Fruit fly (Drosophila melanogaster) whole organism, embryonic: ENCODE data around the gene CG6843.

ENCODE experiments used
- CG12769 ChIP-seq: fragments of 200-800 bp; sonication (Bioruptor generic); optimal IDR thresholded peaks from 2 replicates; lab custom pipeline; 2019; ENCODE audit warnings: missing biosample characterization, mild to moderate bottlenecking, missing genetic modification characterization, moderate library complexity
- CG6854 ChIP-seq: fragments of 200-800 bp; sonication (Bioruptor generic); optimal IDR thresholded peaks from 3 replicates; lab custom pipeline; 2017; ENCODE audit warnings: missing biosample characterization, mild to moderate bottlenecking, missing genetic modification characterization
- CG9797 ChIP-seq: fragments of 200-800 bp; sonication (Bioruptor generic); optimal IDR thresholded peaks from 3 replicates; lab custom pipeline; 2018; ENCODE audit warnings: missing biosample characterization, mild to moderate bottlenecking, missing genetic modification characterization
- Hr39 ChIP-seq: fragments of >200 bp; optimal IDR thresholded peaks from 2 replicates; lab custom pipeline; 2017
- ci ChIP-seq: fragments of 200-800 bp; sonication (Bioruptor generic); IDR thresholded peaks from 3 replicates; pipeline ENCODE4 v1.3.6; 2022; ENCODE audit warnings: missing biosample characterization, missing genetic modification characterization
- danr ChIP-seq: fragments of 200-800 bp; sonication (Bioruptor generic); IDR thresholded peaks from 2 replicates; pipeline ENCODE4 v1.3.6; 2022; ENCODE audit warnings: missing biosample characterization, missing genetic modification characterization
- sug ChIP-seq: fragments of 200-800 bp; optimal IDR thresholded peaks from 2 replicates; lab custom pipeline; 2019; ENCODE audit warnings: missing biosample characterization, mild to moderate bottlenecking, missing genetic modification characterization, moderate library complexity

dm6 chr3L:18870027-18870426 lies 31.4 kb upstream of the CG6843 start, which contains the start of gene Blos3:
- TF ChIP-seq danr (GFP tag; lab: Robert Waterston, UW) (0 out of 2 replicates have a peak, but pooled peaks have one; percentile 6), Hr39 (no peak), CG12769 (tag; lab: Kevin White, UChicago) (no peak), sug (tag; lab: Kevin White, UChicago) (no peak), ci (GFP tag; lab: Robert Waterston, UW) (no peak), CG6854 (GFP tag; lab: Kevin White, UChicago) (no peak), CG9797 (GFP tag; lab: Kevin White, UChicago) (no peak)
